Worm (Caenorhabditis elegans): ENCODE measurements around the gene nlp-47.
A peak's percentile ranks its signal among the peaks of the same experiment; 100 is the strongest.

Gene nlp-47

ce11 chrIV:5334518-5334917, 43.9 kb downstream of the nlp-47 start (continued):
- peak; percentile 35 for TF ChIP-seq F13H6.1 (tag; optimal IDR thresholded peaks at IDR 0.05)
- no peak for TF ChIP-seq elt-4 (tag; optimal IDR thresholded peaks at IDR 0.05)
- no peak for TF ChIP-seq pag-3 (tag; optimal IDR thresholded peaks at IDR 0.05; ENCODE audit: borderline replicate concordance)
- TF ChIP-seq ceh-24 (tag; optimal IDR thresholded peaks at IDR 0.05): peak; percentile 15
- peak; percentile 3 for TF ChIP-seq pqm-1 (tag; optimal IDR thresholded peaks at IDR 0.05)
- TF ChIP-seq nhr-232 (tag; optimal IDR thresholded peaks at IDR 0.05): peak; percentile 22
- TF ChIP-seq K09A11.1 (tag; optimal IDR thresholded peaks at IDR 0.05; ENCODE audit: insufficient read depth): peak; percentile 50
- TF ChIP-seq fax-1 (tag; optimal IDR thresholded peaks at IDR 0.05): peak; percentile 60
- TF ChIP-seq ceh-22 (tag; optimal IDR thresholded peaks at IDR 0.05): no peak
- peak; percentile 61 for TF ChIP-seq lin-11 (tag; optimal IDR thresholded peaks at IDR 0.05)
- no peak for TF ChIP-seq ceh-9 (tag; optimal IDR thresholded peaks at IDR 0.05)
- TF ChIP-seq ahr-1 (tag; optimal IDR thresholded peaks at IDR 0.05): no peak
- peak; percentile 38 for TF ChIP-seq pha-2 (tag; optimal IDR thresholded peaks at IDR 0.05)

ce11 chrIV:5337649-5338048, 47.0 kb downstream of the nlp-47 start:
- TF ChIP-seq F13H6.1 (tag; optimal IDR thresholded peaks at IDR 0.05) (no peak), zip-5 (tag; optimal IDR thresholded peaks at IDR 0.05) (no peak), tbx-7 (tag; optimal IDR thresholded peaks at IDR 0.05) (no peak), pha-4 (tag; optimal IDR thresholded peaks at IDR 0.05) (no peak), ceh-34 (tag; optimal IDR thresholded peaks at IDR 0.05) (no peak), hlh-8 (tag; optimal IDR thresholded peaks at IDR 0.05) (no peak), unc-86 (tag; optimal IDR thresholded peaks at IDR 0.05) (no peak), ceh-14 (tag; optimal IDR thresholded peaks at IDR 0.05) (no peak), ets-4 (tag; optimal IDR thresholded peaks at IDR 0.05) (no peak), K02D7.2 (tag; optimal IDR thresholded peaks at IDR 0.05) (no peak), elt-4 (tag; optimal IDR thresholded peaks at IDR 0.05) (no peak), dve-1 (tag; optimal IDR thresholded peaks at IDR 0.05) (no peak), ceh-24 (tag; optimal IDR thresholded peaks at IDR 0.05) (no peak), dmd-4 (tag; optimal IDR thresholded peaks at IDR 0.05; ENCODE audit: borderline replicate concordance) (no peak), ceh-48 (tag; optimal IDR thresholded peaks at IDR 0.05) (no peak), eyg-1 (tag; optimal IDR thresholded peaks at IDR 0.05) (no peak), tbx-2 (tag; optimal IDR thresholded peaks at IDR 0.05) (no peak), elt-2 (tag; optimal IDR thresholded peaks at IDR 0.05) (no peak), K09A11.1 (tag; optimal IDR thresholded peaks at IDR 0.05; ENCODE audit: insufficient read depth) (no peak), pha-2 (tag; optimal IDR thresholded peaks at IDR 0.05) (no peak)

ce11 chrIV:5339255-5339654, 48.6 kb downstream of the nlp-47 start, which contains the start of gene Y4C6B.2:
Y4C6B.2 (plus strand) TSS chrIV:5339574.
- TF ChIP-seq elt-4 (tag; optimal IDR thresholded peaks at IDR 0.05) (no peak), fax-1 (tag; optimal IDR thresholded peaks at IDR 0.05) (no peak), T23F11.4 (GFP tag; optimal IDR thresholded peaks at IDR 0.05) (no peak), npax-4 (tag; optimal IDR thresholded peaks at IDR 0.05) (no peak), K09A11.1 (tag; optimal IDR thresholded peaks at IDR 0.05; ENCODE audit: insufficient read depth) (no peak), unc-55 (GFP tag; optimal IDR thresholded peaks at IDR 0.05) (no peak)
